Worm (Caenorhabditis elegans) whole organism, late embryonic: ENCODE measurements around the gene sahd-1.

Experiments
- C38D4.7 ChIP-seq: fragments of 200-800 bp; sonication (Bioruptor generic); optimal IDR thresholded peaks from 2 replicates; lab custom pipeline; 2018; ENCODE audit warnings: mild to moderate bottlenecking, missing genetic modification characterization, moderate library complexity, missing compliant biosample characterization
- F13H6.1 ChIP-seq: sonication (generic microtip); optimal IDR thresholded peaks from 2 replicates; lab custom pipeline; 2016; ENCODE audit warnings: missing genetic modification characterization, missing compliant biosample characterization
- K02D7.2 ChIP-seq: sonication (generic microtip); optimal IDR thresholded peaks from 2 replicates; lab custom pipeline; 2017; ENCODE audit warnings: mild to moderate bottlenecking, missing genetic modification characterization, missing compliant biosample characterization
- K09A11.1 ChIP-seq: sonication (generic microtip); optimal IDR thresholded peaks from 2 replicates; lab custom pipeline; 2017; ENCODE audit warnings: antibody characterized with exemption, mild to moderate bottlenecking, missing genetic modification characterization, missing compliant biosample characterization; ENCODE audit not compliant: insufficient read depth
- ama-1 ChIP-seq: fragments of 150-350 bp; optimal IDR thresholded peaks from 2 replicates; lab custom pipeline; 2014
- ceh-18 ChIP-seq: sonication (generic microtip); optimal IDR thresholded peaks from 2 replicates; lab custom pipeline; 2016; ENCODE audit warnings: missing genetic modification characterization, missing compliant biosample characterization
- ceh-19 ChIP-seq: fragments of 200-800 bp; sonication (Bioruptor generic); optimal IDR thresholded peaks from 2 replicates; lab custom pipeline; 2018; ENCODE audit warnings: mild to moderate bottlenecking, missing genetic modification characterization, missing compliant biosample characterization
- ceh-2 ChIP-seq: sonication (generic microtip); optimal IDR thresholded peaks from 2 replicates; lab custom pipeline; 2016; ENCODE audit warnings: missing genotype, missing genetic modification characterization, missing compliant biosample characterization
- ceh-22 ChIP-seq: sonication (generic microtip); optimal IDR thresholded peaks from 2 replicates; lab custom pipeline; 2017; ENCODE audit warnings: missing biosample characterization, missing genetic modification characterization
- ceh-24 ChIP-seq: sonication (generic microtip); optimal IDR thresholded peaks from 2 replicates; lab custom pipeline; 2016; ENCODE audit warnings: mild to moderate bottlenecking, missing genetic modification characterization, missing compliant biosample characterization
- ceh-31 ChIP-seq: sonication (generic microtip); optimal IDR thresholded peaks from 2 replicates; lab custom pipeline; 2016; ENCODE audit warnings: missing genetic modification characterization, missing compliant biosample characterization
- ceh-34 ChIP-seq: sonication (generic microtip); optimal IDR thresholded peaks from 2 replicates; lab custom pipeline; 2016; ENCODE audit warnings: mild to moderate bottlenecking, missing genetic modification characterization, missing compliant biosample characterization
- ceh-45 ChIP-seq: fragments of 200-800 bp; sonication (Bioruptor generic); IDR thresholded peaks from 2 replicates; pipeline ENCODE4 v1.3.6; 2022; ENCODE audit warnings: missing genetic modification reagents, missing genetic modification characterization, missing compliant biosample characterization
- ceh-48 ChIP-seq: sonication (generic microtip); optimal IDR thresholded peaks from 2 replicates; lab custom pipeline; 2016; ENCODE audit warnings: missing genetic modification characterization, inconsistent platforms, missing compliant biosample characterization
- ceh-6 ChIP-seq: fragments of 200-800 bp; sonication (Bioruptor generic); optimal IDR thresholded peaks from 2 replicates; lab custom pipeline; 2018; ENCODE audit warnings: mild to moderate bottlenecking, missing genetic modification characterization, missing compliant biosample characterization
- ceh-9 ChIP-seq: sonication (generic microtip); optimal IDR thresholded peaks from 2 replicates; lab custom pipeline; 2016; ENCODE audit warnings: mild to moderate bottlenecking, missing genetic modification characterization, inconsistent platforms, missing compliant biosample characterization
- che-1 ChIP-seq: sonication (generic microtip); optimal IDR thresholded peaks from 2 replicates; lab custom pipeline; 2016; ENCODE audit warnings: mild to moderate bottlenecking, missing genetic modification characterization, missing compliant biosample characterization
- dmd-4 ChIP-seq: sonication (generic microtip); optimal IDR thresholded peaks from 2 replicates; lab custom pipeline; 2016; ENCODE audit warnings: borderline replicate concordance, missing genetic modification characterization, missing compliant biosample characterization
- dve-1 ChIP-seq: sonication (generic microtip); optimal IDR thresholded peaks from 2 replicates; lab custom pipeline; 2017; ENCODE audit warnings: antibody characterized with exemption, mild to moderate bottlenecking, missing genetic modification characterization, missing compliant biosample characterization
- elt-4 ChIP-seq: sonication (generic microtip); optimal IDR thresholded peaks from 2 replicates; lab custom pipeline; 2016; ENCODE audit warnings: missing genetic modification characterization, missing compliant biosample characterization
- fkh-6 ChIP-seq: sonication (generic microtip); optimal IDR thresholded peaks from 2 replicates; lab custom pipeline; 2016; ENCODE audit warnings: missing genetic modification characterization, missing compliant biosample characterization
- gmeb-2 ChIP-seq: sonication (generic microtip); optimal IDR thresholded peaks from 2 replicates; lab custom pipeline; 2016; ENCODE audit warnings: missing genetic modification characterization, inconsistent platforms, missing compliant biosample characterization
- hlh-13 ChIP-seq: fragments of 200-800 bp; sonication (Bioruptor generic); optimal IDR thresholded peaks from 2 replicates; lab custom pipeline; 2018; ENCODE audit warnings: mild to moderate bottlenecking, missing genetic modification characterization, missing compliant biosample characterization
- hlh-30 ChIP-seq: sonication (generic microtip); optimal IDR thresholded peaks from 2 replicates; lab custom pipeline; 2017; ENCODE audit warnings: antibody characterized with exemption, missing genetic modification characterization, missing compliant biosample characterization; ENCODE audit not compliant: insufficient read depth
- hlh-6 ChIP-seq: sonication (generic microtip); optimal IDR thresholded peaks from 2 replicates; lab custom pipeline; 2016; ENCODE audit warnings: missing genotype, missing genetic modification characterization, missing compliant biosample characterization
- lim-6 ChIP-seq: sonication (generic microtip); optimal IDR thresholded peaks from 2 replicates; lab custom pipeline; 2016; ENCODE audit warnings: missing genetic modification characterization, missing compliant biosample characterization
- lin-11 ChIP-seq: fragments of 200-800 bp; sonication (Bioruptor generic); optimal IDR thresholded peaks from 2 replicates; lab custom pipeline; 2018; ENCODE audit warnings: mild to moderate bottlenecking, missing genetic modification characterization, missing compliant biosample characterization
- mec-3 ChIP-seq: sonication (generic microtip); optimal IDR thresholded peaks from 2 replicates; lab custom pipeline; 2016; ENCODE audit warnings: borderline replicate concordance, missing genetic modification characterization, missing compliant biosample characterization
- nfya-1 ChIP-seq: sonication (generic microtip); optimal IDR thresholded peaks from 2 replicates; lab custom pipeline; 2017; ENCODE audit warnings: missing genetic modification characterization, mild to moderate bottlenecking, missing compliant biosample characterization, antibody characterized with exemption, moderate library complexity
- nhr-11 ChIP-seq: fragments of 150-350 bp; optimal IDR thresholded peaks from 2 replicates; lab custom pipeline; 2014; ENCODE audit warnings: missing biosample characterization, missing genetic modification characterization
- nhr-232 ChIP-seq: sonication (generic microtip); optimal IDR thresholded peaks from 2 replicates; lab custom pipeline; 2016; ENCODE audit warnings: missing genetic modification characterization, missing compliant biosample characterization
- npax-4 ChIP-seq: sonication (generic microtip); optimal IDR thresholded peaks from 2 replicates; lab custom pipeline; 2016; ENCODE audit warnings: missing genetic modification characterization, missing compliant biosample characterization
- odd-2 ChIP-seq: sonication (generic microtip); optimal IDR thresholded peaks from 2 replicates; lab custom pipeline; 2017; ENCODE audit warnings: antibody characterized with exemption, mild to moderate bottlenecking, missing genetic modification characterization, missing compliant biosample characterization
- pag-3 ChIP-seq: sonication (generic microtip); optimal IDR thresholded peaks from 2 replicates; lab custom pipeline; 2016; ENCODE audit warnings: missing compliant biosample characterization, missing genetic modification characterization, borderline replicate concordance
- pat-9 ChIP-seq: fragments of 200-800 bp; sonication (Bioruptor generic); optimal IDR thresholded peaks from 2 replicates; lab custom pipeline; 2018; ENCODE audit warnings: mild to moderate bottlenecking, missing genetic modification characterization, moderate library complexity, missing compliant biosample characterization
- pax-1 ChIP-seq: fragments of 150-350 bp; optimal IDR thresholded peaks from 2 replicates; lab custom pipeline; 2014; ENCODE audit warnings: missing biosample characterization, missing genetic modification characterization
- pha-2 ChIP-seq: sonication (generic microtip); optimal IDR thresholded peaks from 2 replicates; lab custom pipeline; 2017; ENCODE audit warnings: mild to moderate bottlenecking, missing genetic modification characterization, missing compliant biosample characterization
- pha-4 ChIP-seq: fragments of 150-350 bp; optimal IDR thresholded peaks from 2 replicates; lab custom pipeline; 2018; ENCODE audit warnings: missing biosample characterization, missing genetic modification reagents, missing genetic modification characterization
- pqm-1 ChIP-seq: sonication (generic microtip); optimal IDR thresholded peaks from 2 replicates; lab custom pipeline; 2016; ENCODE audit warnings: missing genetic modification characterization, missing compliant biosample characterization
- pros-1 ChIP-seq: fragments of 150-350 bp; optimal IDR thresholded peaks from 2 replicates; lab custom pipeline; 2014; ENCODE audit warnings: missing biosample characterization, missing genetic modification reagents, missing genetic modification characterization
- ref-2 ChIP-seq: sonication (generic microtip); optimal IDR thresholded peaks from 2 replicates; lab custom pipeline; 2016; ENCODE audit warnings: missing genetic modification characterization, missing compliant biosample characterization
- rnt-1 ChIP-seq: sonication (generic microtip); optimal IDR thresholded peaks from 2 replicates; lab custom pipeline; 2016; ENCODE audit warnings: missing genetic modification characterization, missing compliant biosample characterization
- sdc-2 ChIP-seq: sonication (generic microtip); optimal IDR thresholded peaks from 2 replicates; lab custom pipeline; 2016; ENCODE audit warnings: missing genotype, missing genetic modification characterization, missing compliant biosample characterization
- sox-2 ChIP-seq: fragments of 200-800 bp; sonication (Bioruptor generic); IDR thresholded peaks from 2 replicates; pipeline ENCODE4 v1.3.6; 2022; ENCODE audit warnings: missing genetic modification reagents, missing genetic modification characterization, missing compliant biosample characterization
- sox-4 ChIP-seq: sonication (generic microtip); optimal IDR thresholded peaks from 2 replicates; lab custom pipeline; 2017; ENCODE audit warnings: mild to moderate bottlenecking, missing genetic modification characterization, inconsistent platforms, missing compliant biosample characterization
- syd-9 ChIP-seq: sonication (generic microtip); optimal IDR thresholded peaks from 2 replicates; lab custom pipeline; 2016; ENCODE audit warnings: mild to moderate bottlenecking, missing genetic modification characterization, moderate library complexity, missing compliant biosample characterization
- unc-3 ChIP-seq, 2 experiments: fragments of 200-800 bp in 1 of 2; sonication (Bioruptor generic) in 1 of 2; sonication (generic microtip) in 1 of 2; conservative IDR thresholded peaks in 1 of 2; optimal IDR thresholded peaks in 1 of 2; 2 replicates each; pipeline versions ENCODE4 v1.3.6 to Lab custom; 2016 to 2022; ENCODE audit warnings: missing compliant biosample characterization in 2 of 2, missing genetic modification characterization in 2 of 2, missing genetic modification reagents in 1 of 2
- unc-86 ChIP-seq: sonication (generic microtip); optimal IDR thresholded peaks from 2 replicates; lab custom pipeline; 2016; ENCODE audit warnings: missing genetic modification characterization, missing compliant biosample characterization
- ztf-16 ChIP-seq: sonication (generic microtip); optimal IDR thresholded peaks from 2 replicates; lab custom pipeline; 2017; ENCODE audit warnings: missing genetic modification characterization, missing compliant biosample characterization

Gene sahd-1

ce11 chrII:5544145-5544515, 29.4 kb upstream of the sahd-1 start:
- TF ChIP-seq syd-9 (tag; lab: Kevin White, UChicago) (no peak), ceh-18 (tag; lab: Kevin White, UChicago) (no peak)

DNA sequence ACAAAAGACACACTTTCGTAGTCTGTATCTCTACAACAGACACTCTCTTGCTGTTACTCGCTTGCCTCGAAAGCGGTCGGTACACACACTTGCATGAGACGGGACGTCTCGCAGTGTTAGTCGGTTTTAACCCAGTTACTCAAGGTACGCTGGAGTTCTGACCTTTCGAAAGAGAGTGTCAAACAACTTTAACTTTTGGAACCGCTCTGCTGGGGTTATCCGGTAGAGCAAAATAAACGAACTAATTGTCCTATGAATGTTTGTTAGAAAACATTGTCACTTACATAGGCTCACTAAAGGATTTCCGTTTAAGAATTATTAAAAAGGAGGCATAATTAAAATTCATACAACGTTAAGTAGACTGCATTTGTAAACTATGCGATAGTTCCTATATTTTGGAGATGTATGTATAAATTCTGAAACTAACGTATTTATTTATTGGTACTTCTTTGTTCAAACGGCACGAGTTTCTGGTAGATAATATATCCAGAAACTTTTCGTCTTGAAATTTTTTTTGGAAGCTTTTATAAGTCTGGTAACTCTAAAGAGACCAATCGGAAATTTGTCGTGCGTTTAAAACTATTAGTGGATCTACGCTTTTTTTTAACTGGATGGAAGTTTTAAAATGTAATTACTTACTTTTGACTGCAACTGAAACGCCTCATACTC, 28.9 kb upstream of the sahd-1 start:
- TF ChIP-seq nhr-232 (tag; lab: Kevin White, UChicago), result peak; percentile 60
- peak; percentile 82 for TF ChIP-seq fkh-6 (tag; lab: Kevin White, UChicago)
- peak; percentile 44 for TF ChIP-seq F13H6.1 (tag; lab: Kevin White, UChicago)
- peak; percentile 59 for TF ChIP-seq che-1 (tag; lab: Kevin White, UChicago)
- peak; percentile 89 for TF ChIP-seq nfya-1 (tag; lab: Kevin White, UChicago)
- TF ChIP-seq ceh-9 (tag; lab: Kevin White, UChicago), result no peak
- TF ChIP-seq ceh-34 (tag; lab: Kevin White, UChicago), result peak; percentile 91
- peak; percentile 65 for TF ChIP-seq syd-9 (tag; lab: Kevin White, UChicago)
- TF ChIP-seq pag-3 (tag; lab: Kevin White, UChicago), result no peak
- TF ChIP-seq ceh-31 (tag; lab: Kevin White, UChicago), result peak; percentile 91
- TF ChIP-seq hlh-6 (tag; lab: Kevin White, UChicago), result peak; percentile 48
- TF ChIP-seq lim-6 (tag; lab: Kevin White, UChicago), result peak; percentile 76
- TF ChIP-seq elt-4 (tag; lab: Kevin White, UChicago), result no peak
- TF ChIP-seq pax-1 (tag; lab: Kevin White, UChicago), result peak; percentile 59
- peak; percentile 18 for TF ChIP-seq ceh-48 (tag; lab: Kevin White, UChicago)
- TF ChIP-seq ref-2, result peak; percentile 82
- TF ChIP-seq mec-3 (tag; lab: Kevin White, UChicago), result no peak
- peak; percentile 59 for TF ChIP-seq unc-3 (GFP tag; conservative IDR thresholded peaks at IDR 0.05; lab: Robert Waterston, UW)
- peak; percentile 55 for TF ChIP-seq unc-3 (tag; optimal IDR thresholded peaks at IDR 0.05; lab: Kevin White, UChicago)
- TF ChIP-seq lin-11 (tag; lab: Kevin White, UChicago), result peak; percentile 68
- TF ChIP-seq ceh-6 (GFP tag; lab: Kevin White, UChicago), result peak; percentile 65
- peak; percentile 99 for TF ChIP-seq ama-1 (lab: Kevin White, UChicago)
- TF ChIP-seq ceh-2 (tag; lab: Kevin White, UChicago), result peak; percentile 70
- TF ChIP-seq rnt-1, result peak; percentile 78
- peak; percentile 36 for TF ChIP-seq sdc-2
- peak; percentile 77 for TF ChIP-seq pqm-1 (tag; lab: Kevin White, UChicago)
- TF ChIP-seq ztf-16 (tag; lab: Kevin White, UChicago), result peak; percentile 77
- no peak for TF ChIP-seq odd-2 (tag; lab: Kevin White, UChicago)
- peak; percentile 75 for TF ChIP-seq nhr-11 (tag; lab: Kevin White, UChicago)
- peak; percentile 79 for TF ChIP-seq pat-9
- peak; percentile 18 for TF ChIP-seq ceh-22 (tag; lab: Kevin White, UChicago)
- peak; percentile 97 for TF ChIP-seq pros-1
- no peak for TF ChIP-seq dmd-4
- TF ChIP-seq dve-1 (tag; lab: Kevin White, UChicago), result peak; percentile 93
- TF ChIP-seq sox-4 (tag; lab: Kevin White, UChicago), result peak; percentile 68
- peak; percentile 71 for TF ChIP-seq unc-86 (tag; lab: Kevin White, UChicago)
- peak; percentile 80 for TF ChIP-seq pha-2 (tag; lab: Kevin White, UChicago)
- TF ChIP-seq sox-2 (GFP tag; lab: Robert Waterston, UW), result peak; percentile 57
- peak; percentile 23 for TF ChIP-seq ceh-24 (tag; lab: Kevin White, UChicago)
- TF ChIP-seq pha-4, result no peak
- peak; percentile 3 for TF ChIP-seq hlh-30
- peak; percentile 71 for TF ChIP-seq K02D7.2 (tag; lab: Kevin White, UChicago)
- peak; percentile 56 for TF ChIP-seq gmeb-2 (tag; lab: Kevin White, UChicago)
- TF ChIP-seq npax-4 (tag; lab: Kevin White, UChicago), result peak; percentile 49
- no peak for TF ChIP-seq ceh-45
- peak; percentile 77 for TF ChIP-seq K09A11.1 (tag; lab: Kevin White, UChicago)
- peak; percentile 89 for TF ChIP-seq ceh-19
- TF ChIP-seq C38D4.7 (GFP tag; lab: Kevin White, UChicago), result peak; percentile 70
- TF ChIP-seq hlh-13 (GFP tag; lab: Kevin White, UChicago), result peak; percentile 64
